Worm (Caenorhabditis elegans) whole organism, L2 larva: ENCODE measurements around the gene C28H8.8.

Source experiments
- C34F6.9 ChIP-seq: fragments of 150-350 bp; optimal IDR thresholded peaks from 2 replicates; lab custom pipeline; 2014; ENCODE audit warnings: missing biosample characterization, missing genetic modification characterization
- F13H6.1 ChIP-seq: sonication (generic microtip); optimal IDR thresholded peaks from 2 replicates; lab custom pipeline; 2016; ENCODE audit warnings: missing genetic modification characterization, missing compliant biosample characterization
- R02D3.7 ChIP-seq: fragments of 150-350 bp; optimal IDR thresholded peaks from 2 replicates; lab custom pipeline; 2014; ENCODE audit warnings: missing biosample characterization, missing genetic modification characterization
- ZK546.5 ChIP-seq: sonication (generic microtip); optimal IDR thresholded peaks from 2 replicates; lab custom pipeline; 2017; ENCODE audit warnings: missing biosample characterization, missing genetic modification characterization
- alr-1 ChIP-seq: fragments of 150-350 bp; optimal IDR thresholded peaks from 2 replicates; lab custom pipeline; 2014; ENCODE audit warnings: missing biosample characterization, missing genetic modification characterization
- aly-2 ChIP-seq: fragments of 150-350 bp; optimal IDR thresholded peaks from 2 replicates; lab custom pipeline; 2014; ENCODE audit warnings: missing biosample characterization, missing genetic modification characterization
- ama-1 ChIP-seq: fragments of 150-350 bp; optimal IDR thresholded peaks from 2 replicates; lab custom pipeline; 2018; ENCODE audit warnings: inconsistent platforms
- blmp-1 ChIP-seq: sonication (generic microtip); optimal IDR thresholded peaks from 2 replicates; lab custom pipeline; 2017; ENCODE audit warnings: missing genetic modification characterization, mild to moderate bottlenecking, missing compliant biosample characterization, antibody characterized with exemption, moderate library complexity; ENCODE audit not compliant: insufficient read depth
- ceh-16 ChIP-seq: fragments of 150-350 bp; optimal IDR thresholded peaks from 2 replicates; lab custom pipeline; 2014; ENCODE audit warnings: missing biosample characterization, missing genetic modification characterization
- ceh-82 ChIP-seq: fragments of 150-350 bp; optimal IDR thresholded peaks from 2 replicates; lab custom pipeline; 2014; ENCODE audit warnings: missing biosample characterization, missing genetic modification characterization
- crh-2 ChIP-seq: sonication (generic microtip); optimal IDR thresholded peaks from 2 replicates; lab custom pipeline; 2017; ENCODE audit warnings: missing biosample characterization, missing genetic modification characterization
- egl-27 ChIP-seq: sonication (generic microtip); optimal IDR thresholded peaks from 3 replicates; lab custom pipeline; 2017; ENCODE audit warnings: missing biosample characterization, missing genetic modification reagents, missing genetic modification characterization
- elt-1 ChIP-seq: fragments of 150-350 bp; optimal IDR thresholded peaks from 2 replicates; lab custom pipeline; 2014; ENCODE audit warnings: missing biosample characterization, missing genetic modification characterization
- elt-3 ChIP-seq: sonication (generic microtip); optimal IDR thresholded peaks from 2 replicates; lab custom pipeline; 2017; ENCODE audit warnings: missing biosample characterization, missing genetic modification characterization
- fos-1 ChIP-seq: fragments of 150-350 bp; optimal IDR thresholded peaks from 2 replicates; lab custom pipeline; 2014; ENCODE audit warnings: missing biosample characterization, missing genetic modification characterization
- gmeb-1 ChIP-seq: fragments of 150-350 bp; optimal IDR thresholded peaks from 2 replicates; lab custom pipeline; 2014; ENCODE audit warnings: missing biosample characterization, missing genetic modification characterization
- lin-11 ChIP-seq: fragments of 150-350 bp; sonication (generic microtip); optimal IDR thresholded peaks from 2 replicates; lab custom pipeline; 2014; ENCODE audit warnings: missing biosample characterization, missing genetic modification characterization, inconsistent platforms, mixed read lengths
- lin-13 ChIP-seq: fragments of 150-350 bp; optimal IDR thresholded peaks from 2 replicates; lab custom pipeline; 2014; ENCODE audit warnings: missing biosample characterization, missing genetic modification reagents, missing genetic modification characterization
- lin-39 ChIP-seq: fragments of 150-350 bp; optimal IDR thresholded peaks from 2 replicates; lab custom pipeline; 2014; ENCODE audit warnings: missing biosample characterization, missing genetic modification reagents, missing genetic modification characterization
- lsy-2 ChIP-seq, 2 experiments: fragments of 150-350 bp in 1 of 2; sonication (generic microtip) in 1 of 2; optimal IDR thresholded peaks; 2 replicates each; lab custom pipeline; 2014 to 2017; ENCODE audit warnings: missing biosample characterization in 2 of 2, missing genetic modification characterization in 2 of 2
- mab-5 ChIP-seq: fragments of 150-350 bp; optimal IDR thresholded peaks from 2 replicates; lab custom pipeline; 2014; ENCODE audit warnings: missing biosample characterization, missing genetic modification characterization
- mbf-1 ChIP-seq: sonication (generic microtip); optimal IDR thresholded peaks from 2 replicates; lab custom pipeline; 2017; ENCODE audit warnings: missing biosample characterization, missing genetic modification characterization
- mdl-1 ChIP-seq, 2 experiments: fragments of 150-350 bp in 1 of 2; sonication (generic microtip) in 1 of 2; optimal IDR thresholded peaks; 2 replicates each; lab custom pipeline; 2017; ENCODE audit warnings: missing biosample characterization in 2 of 2, missing genetic modification characterization in 2 of 2
- nhr-11 ChIP-seq: fragments of 150-350 bp; optimal IDR thresholded peaks from 2 replicates; lab custom pipeline; 2014; ENCODE audit warnings: missing biosample characterization, missing genetic modification characterization
- nhr-12 ChIP-seq: fragments of 150-350 bp; optimal IDR thresholded peaks from 2 replicates; lab custom pipeline; 2014; ENCODE audit warnings: missing biosample characterization, missing genetic modification characterization
- nhr-129 ChIP-seq: fragments of 150-350 bp; optimal IDR thresholded peaks from 2 replicates; lab custom pipeline; 2014; ENCODE audit warnings: missing biosample characterization, missing genetic modification characterization
- nhr-21 ChIP-seq: fragments of 150-350 bp; optimal IDR thresholded peaks from 2 replicates; lab custom pipeline; 2014; ENCODE audit warnings: missing biosample characterization, missing genetic modification characterization
- nhr-23 ChIP-seq: fragments of 150-350 bp; optimal IDR thresholded peaks from 2 replicates; lab custom pipeline; 2014; ENCODE audit warnings: missing biosample characterization, missing genetic modification reagents, missing genetic modification characterization
- nhr-25 ChIP-seq: fragments of 150-350 bp; sonication (generic microtip); optimal IDR thresholded peaks from 3 replicates; lab custom pipeline; 2014; ENCODE audit warnings: missing biosample characterization, missing genetic modification characterization
- nhr-6 ChIP-seq: fragments of 150-350 bp; optimal IDR thresholded peaks from 2 replicates; lab custom pipeline; 2014; ENCODE audit warnings: missing biosample characterization, missing genetic modification characterization
- nhr-77 ChIP-seq: fragments of 150-350 bp; optimal IDR thresholded peaks from 2 replicates; lab custom pipeline; 2014; ENCODE audit warnings: missing biosample characterization, missing genetic modification characterization
- peb-1 ChIP-seq: fragments of 150-350 bp; optimal IDR thresholded peaks from 2 replicates; lab custom pipeline; 2014; ENCODE audit warnings: missing biosample characterization, missing genetic modification characterization
- sem-4 ChIP-seq: fragments of 150-350 bp; optimal IDR thresholded peaks from 2 replicates; lab custom pipeline; 2014; ENCODE audit warnings: missing biosample characterization, missing genetic modification reagents, missing genetic modification characterization
- skn-1 ChIP-seq: sonication (generic microtip); optimal IDR thresholded peaks from 2 replicates; lab custom pipeline; 2017; ENCODE audit warnings: missing biosample characterization, missing genetic modification characterization
- sma-3 ChIP-seq: sonication (generic microtip); optimal IDR thresholded peaks from 2 replicates; lab custom pipeline; 2016; ENCODE audit warnings: missing genetic modification reagents, missing genetic modification characterization, missing compliant biosample characterization
- sma-9 ChIP-seq, 2 experiments: fragments of 150-350 bp in 1 of 2; sonication (generic microtip) in 1 of 2; optimal IDR thresholded peaks; 2 replicates each; lab custom pipeline; 2014 to 2016; ENCODE audit warnings: missing genetic modification characterization in 2 of 2, mild to moderate bottlenecking in 1 of 2, missing biosample characterization in 1 of 2, missing compliant biosample characterization in 1 of 2, missing genetic modification reagents in 1 of 2, moderate library complexity in 1 of 2
- snpc-4 ChIP-seq: fragments of 150-350 bp; optimal IDR thresholded peaks from 2 replicates; lab custom pipeline; 2014; ENCODE audit warnings: missing biosample characterization, missing genetic modification characterization
- unc-39 ChIP-seq: fragments of 150-350 bp; optimal IDR thresholded peaks from 2 replicates; lab custom pipeline; 2014; ENCODE audit warnings: missing biosample characterization, missing genetic modification characterization
- unc-55 ChIP-seq: fragments of 150-350 bp; sonication (generic microtip); optimal IDR thresholded peaks from 3 replicates; lab custom pipeline; 2014; ENCODE audit warnings: missing biosample characterization, missing genetic modification reagents, missing genetic modification characterization
- ztf-1 ChIP-seq: fragments of 200-800 bp; sonication (Bioruptor generic); conservative IDR thresholded peaks from 2 replicates; pipeline ENCODE4 v1.3.6; 2022; ENCODE audit warnings: missing genetic modification characterization, missing compliant biosample characterization
- ztf-11 ChIP-seq: sonication (generic microtip); optimal IDR thresholded peaks from 2 replicates; lab custom pipeline; 2017; ENCODE audit warnings: missing biosample characterization, missing genetic modification characterization

The C28H8.8 gene

DNA sequence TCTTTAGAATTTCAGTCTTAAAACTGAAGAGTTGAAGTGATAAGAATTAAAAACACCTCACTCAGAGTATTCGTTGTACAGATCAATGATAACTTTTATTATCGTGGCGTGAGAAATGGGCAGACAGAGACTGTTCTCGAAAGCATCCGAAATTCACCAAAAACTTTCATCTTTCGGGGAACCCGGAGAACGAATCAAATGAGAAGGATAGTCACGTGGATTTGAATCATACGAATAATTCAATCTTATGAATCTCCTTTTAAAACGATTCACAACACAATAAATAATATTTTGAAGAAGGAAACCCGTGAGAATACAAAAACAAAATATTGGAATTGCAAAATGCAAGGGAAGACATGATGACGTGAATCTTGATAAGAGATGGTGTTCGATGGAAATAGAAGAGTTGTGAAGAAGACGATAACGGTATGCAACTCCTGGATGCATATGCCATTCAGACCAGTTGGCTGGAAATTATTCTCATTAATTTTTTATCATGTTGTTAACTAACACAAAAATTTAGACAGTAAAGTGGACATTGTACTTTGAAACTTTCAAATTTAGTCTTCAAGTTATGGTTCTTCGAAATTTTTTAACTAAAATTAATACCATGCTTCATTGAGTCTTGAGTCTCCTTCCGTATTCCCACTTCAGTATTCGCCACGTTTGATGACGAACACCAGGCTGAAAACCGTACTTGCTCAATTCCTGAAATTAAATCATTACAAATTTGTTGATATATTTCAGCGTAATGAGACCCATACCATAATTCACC, 11.5 kb downstream of the C28H8.8 start:
- TF ChIP-seq nhr-12 (tag; lab: Kevin White, UChicago): no peak
- TF ChIP-seq lsy-2 (tag; optimal IDR thresholded peaks at IDR 0.05; lab: Kevin White, UChicago): peak in 1 of 2 experiments; percentile 21
- no peak for TF ChIP-seq ZK546.5
- TF ChIP-seq fos-1: no peak
- TF ChIP-seq ztf-1 (GFP tag; lab: Robert Waterston, UW): no peak
- peak; percentile 52 for TF ChIP-seq nhr-21 (tag; lab: Kevin White, UChicago)
- TF ChIP-seq lin-39 (tag; lab: Kevin White, UChicago): no peak
- TF ChIP-seq nhr-6: no peak
- no peak for TF ChIP-seq aly-2 (tag; lab: Kevin White, UChicago)
- TF ChIP-seq F13H6.1: no peak
- no peak for TF ChIP-seq elt-3 (tag; lab: Kevin White, UChicago)
- peak; percentile 42 for TF ChIP-seq crh-2
- peak in 1 of 2 experiments; percentile 5 for TF ChIP-seq mdl-1 (tag; optimal IDR thresholded peaks at IDR 0.05; lab: Kevin White, UChicago)
- no peak for TF ChIP-seq nhr-23 (tag; lab: Kevin White, UChicago)
- no peak for TF ChIP-seq lin-13
- TF ChIP-seq skn-1: no peak
- TF ChIP-seq sem-4 (tag; lab: Kevin White, UChicago): no peak
- TF ChIP-seq nhr-25: no peak
- TF ChIP-seq ama-1 (lab: Kevin White, UChicago): no peak
- no peak for TF ChIP-seq blmp-1 (tag; lab: Kevin White, UChicago)
- TF ChIP-seq R02D3.7 (tag; lab: Kevin White, UChicago): no peak
- TF ChIP-seq lin-11 (tag; lab: Kevin White, UChicago): no peak
- TF ChIP-seq mbf-1 (tag; lab: Kevin White, UChicago): no peak
- no peak for TF ChIP-seq ceh-82 (tag; lab: Kevin White, UChicago)
- TF ChIP-seq sma-3 (GFP tag; lab: Kevin White, UChicago): peak; percentile 35
- peak; percentile 21 for TF ChIP-seq gmeb-1
- TF ChIP-seq C34F6.9: no peak
- TF ChIP-seq nhr-129 (tag; lab: Kevin White, UChicago): no peak
- no peak for TF ChIP-seq snpc-4 (tag; lab: Kevin White, UChicago)
- TF ChIP-seq unc-39: no peak
- no peak for TF ChIP-seq unc-55 (GFP tag; lab: Kevin White, UChicago)
- no peak for TF ChIP-seq ztf-11 (tag; lab: Kevin White, UChicago)
- TF ChIP-seq sma-9 (GFP tag; optimal IDR thresholded peaks at IDR 0.05; lab: Kevin White, UChicago): no peak
- TF ChIP-seq sma-9 (tag; optimal IDR thresholded peaks at IDR 0.05; lab: Kevin White, UChicago): no peak

DNA sequence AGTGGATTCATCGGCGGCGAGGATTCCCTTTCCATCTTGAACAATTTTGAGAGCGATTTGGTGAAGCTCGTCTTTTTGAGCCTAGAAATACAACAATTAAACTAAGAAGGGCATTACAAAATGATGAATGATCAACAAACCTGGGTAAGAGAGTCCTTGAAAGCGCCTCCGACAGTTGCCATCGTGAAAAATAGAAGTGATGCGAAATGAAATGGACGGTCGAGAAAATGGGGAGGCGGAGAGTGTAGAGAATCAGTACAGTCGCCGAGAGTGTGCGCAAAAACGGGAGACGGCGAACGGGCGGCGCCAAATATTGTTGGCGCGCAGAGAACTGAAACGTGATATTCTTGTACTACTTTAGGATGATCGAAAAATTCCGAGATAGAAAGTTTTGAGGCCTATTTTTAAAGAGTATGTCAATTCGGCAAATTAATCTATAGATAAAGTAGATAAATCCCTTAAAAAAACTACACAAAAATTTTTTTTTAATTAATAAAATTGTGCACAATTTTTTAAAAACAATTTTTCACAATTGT, 12.4 kb downstream of the C28H8.8 start, which contains the start of gene aldo-2:
Gene aldo-2, minus strand, starts transcription at position 486 of the 536 bp plus-strand sequence.
- no peak for TF ChIP-seq ceh-82 (tag; lab: Kevin White, UChicago)
- no peak for TF ChIP-seq nhr-11 (tag; lab: Kevin White, UChicago)
- no peak for TF ChIP-seq peb-1 (tag; lab: Kevin White, UChicago)
- TF ChIP-seq nhr-25: peak; percentile 37
- no peak for TF ChIP-seq R02D3.7 (tag; lab: Kevin White, UChicago)
- no peak for TF ChIP-seq elt-1
- no peak for TF ChIP-seq sem-4 (tag; lab: Kevin White, UChicago)
- peak; percentile 6 for TF ChIP-seq blmp-1 (tag; lab: Kevin White, UChicago)
- TF ChIP-seq nhr-23 (tag; lab: Kevin White, UChicago): no peak
- no peak for TF ChIP-seq alr-1 (tag; lab: Kevin White, UChicago)
- no peak for TF ChIP-seq lsy-2 (tag; optimal IDR thresholded peaks at IDR 0.05; lab: Kevin White, UChicago)
- peak; percentile 86 for TF ChIP-seq ama-1 (lab: Kevin White, UChicago)
- TF ChIP-seq egl-27 (tag; lab: Kevin White, UChicago): no peak
- peak; percentile 25 for TF ChIP-seq nhr-21 (tag; lab: Kevin White, UChicago)
- TF ChIP-seq C34F6.9: no peak
- TF ChIP-seq F13H6.1: peak; percentile 15
- TF ChIP-seq sma-3 (GFP tag; lab: Kevin White, UChicago): peak; percentile 8
- TF ChIP-seq crh-2: no peak
- TF ChIP-seq fos-1: peak; percentile 3
- TF ChIP-seq nhr-129 (tag; lab: Kevin White, UChicago): peak; percentile 3
- peak; percentile 9 for TF ChIP-seq ceh-16 (tag; lab: Kevin White, UChicago)
- TF ChIP-seq ztf-1 (GFP tag; lab: Robert Waterston, UW): no peak
- TF ChIP-seq nhr-77 (tag; lab: Kevin White, UChicago): no peak
- peak; percentile 23 for TF ChIP-seq gmeb-1
- no peak for TF ChIP-seq mab-5 (tag; lab: Kevin White, UChicago)
